Worm (Caenorhabditis elegans) whole organism, L3 larva: ENCODE results near the gene eyg-1.

ENCODE experiments used
- R02D3.7 ChIP-seq: fragments of 150-350 bp; optimal IDR thresholded peaks from 2 replicates; lab custom pipeline; 2014; ENCODE audit warnings: missing biosample characterization, missing genetic modification characterization
- ama-1 ChIP-seq: fragments of 150-350 bp; optimal IDR thresholded peaks from 2 replicates; lab custom pipeline; 2018
- elt-2 ChIP-seq: sonication (generic microtip); optimal IDR thresholded peaks from 2 replicates; lab custom pipeline; 2016; ENCODE audit warnings: missing genetic modification reagents, mild to moderate bottlenecking, missing genetic modification characterization, missing compliant biosample characterization
- lin-15B ChIP-seq: fragments of 150-350 bp; optimal IDR thresholded peaks from 2 replicates; lab custom pipeline; 2014; ENCODE audit warnings: missing biosample characterization, missing genetic modification characterization
- lsy-12 ChIP-seq: sonication (generic microtip); optimal IDR thresholded peaks from 2 replicates; lab custom pipeline; 2016; ENCODE audit warnings: mild to moderate bottlenecking, missing genetic modification characterization, missing compliant biosample characterization
- mdl-1 ChIP-seq: fragments of 150-350 bp; optimal IDR thresholded peaks from 2 replicates; lab custom pipeline; 2014; ENCODE audit warnings: missing biosample characterization, missing genetic modification characterization
- nhr-12 ChIP-seq: fragments of 150-350 bp; optimal IDR thresholded peaks from 2 replicates; lab custom pipeline; 2014; ENCODE audit warnings: missing biosample characterization, missing genetic modification characterization
- nhr-76 ChIP-seq: fragments of 150-350 bp; sonication (generic microtip); optimal IDR thresholded peaks from 5 replicates; lab custom pipeline; 2014; ENCODE audit warnings: missing biosample characterization, missing genetic modification characterization
- nhr-77 ChIP-seq: fragments of 150-350 bp; optimal IDR thresholded peaks from 2 replicates; lab custom pipeline; 2014; ENCODE audit warnings: missing biosample characterization, missing genetic modification characterization
- pha-4 ChIP-seq: fragments of 150-350 bp; optimal IDR thresholded peaks from 2 replicates; lab custom pipeline; 2014; ENCODE audit warnings: missing biosample characterization, missing genetic modification reagents, missing genetic modification characterization
- unc-62 ChIP-seq: fragments of 150-350 bp; sonication (generic microtip); optimal IDR thresholded peaks from 4 replicates; lab custom pipeline; 2014; ENCODE audit warnings: missing biosample characterization, missing genetic modification reagents, missing genetic modification characterization

DNA sequence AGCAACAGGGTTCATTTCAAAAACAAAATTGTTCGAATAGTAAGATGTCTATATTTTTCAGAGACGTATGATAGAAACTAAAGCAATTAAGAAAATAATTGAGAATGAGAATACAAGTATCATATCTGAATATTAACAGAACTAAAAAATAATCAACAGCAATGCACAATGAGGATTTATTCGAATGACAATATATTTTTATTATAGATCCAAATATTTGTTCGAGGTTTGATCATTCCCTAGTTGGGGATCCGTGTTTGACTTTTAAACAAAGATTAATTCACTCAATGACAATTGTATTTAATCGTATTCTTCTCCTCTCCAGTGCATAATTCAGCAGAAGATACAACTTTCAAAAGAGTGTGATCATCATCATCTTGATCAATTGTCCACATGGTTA, 34.4 kb upstream of the eyg-1 start, which contains the start of gene C08H9.18:
- TF ChIP-seq mdl-1 (tag; lab: Kevin White, UChicago) (no peak), nhr-12 (tag; lab: Kevin White, UChicago) (no peak), elt-2 (no peak), R02D3.7 (tag; lab: Kevin White, UChicago) (no peak), unc-62 (no peak), nhr-76 (no peak), ama-1 (lab: Kevin White, UChicago) (no peak), lsy-12 (tag; lab: Kevin White, UChicago) (no peak), nhr-77 (no peak), lin-15B (tag; lab: Kevin White, UChicago) (no peak), pha-4 (tag; lab: Kevin White, UChicago) (no peak)
